Worm (Caenorhabditis elegans): ENCODE results near the gene F54C9.9.

DNA sequence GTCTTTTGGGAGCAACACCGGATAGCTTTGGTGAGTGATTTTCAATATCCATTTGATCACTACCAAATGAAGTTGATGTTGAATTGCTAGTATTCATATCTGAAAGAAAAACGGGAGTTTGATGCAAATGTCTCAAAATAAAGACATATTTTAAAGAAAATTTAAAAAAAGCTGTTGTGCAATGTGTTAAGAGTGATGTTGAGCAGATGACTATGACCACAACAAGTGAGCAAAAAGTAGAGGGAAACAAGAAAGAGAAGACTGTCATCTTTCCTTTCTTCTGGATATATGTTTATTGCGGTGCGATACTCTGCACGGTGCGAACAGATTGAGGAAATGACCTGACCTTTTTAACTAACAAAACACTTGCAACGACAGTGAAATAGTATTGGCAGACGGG, 45.5 kb downstream of the F54C9.9 start, which contains the start of gene T22C8.4:
- TF ChIP-seq lin-13 (GFP tag; optimal IDR thresholded peaks at IDR 0.05) (no peak), hlh-17 (GFP tag; optimal IDR thresholded peaks at IDR 0.05; ENCODE audit: borderline replicate concordance) (no peak), ztf-11 (tag; optimal IDR thresholded peaks at IDR 0.05) (no peak), ama-1 (optimal IDR thresholded peaks at IDR 0.05) (no peak), unc-62 (GFP tag; optimal IDR thresholded peaks at IDR 0.05) (no peak), lsy-2 (tag; optimal IDR thresholded peaks at IDR 0.05) (no peak), lin-15B (tag; optimal IDR thresholded peaks at IDR 0.05) (no peak), ces-1 (GFP tag; optimal IDR thresholded peaks at IDR 0.05) (no peak), C16A3.4 (tag; optimal IDR thresholded peaks at IDR 0.05) (no peak), skn-1 (tag; optimal IDR thresholded peaks at IDR 0.05) (no peak)

Measured in whole organism, L1 larva.